Worm (Caenorhabditis elegans): ENCODE measurements around the gene str-130.

Gene str-130

DNA sequence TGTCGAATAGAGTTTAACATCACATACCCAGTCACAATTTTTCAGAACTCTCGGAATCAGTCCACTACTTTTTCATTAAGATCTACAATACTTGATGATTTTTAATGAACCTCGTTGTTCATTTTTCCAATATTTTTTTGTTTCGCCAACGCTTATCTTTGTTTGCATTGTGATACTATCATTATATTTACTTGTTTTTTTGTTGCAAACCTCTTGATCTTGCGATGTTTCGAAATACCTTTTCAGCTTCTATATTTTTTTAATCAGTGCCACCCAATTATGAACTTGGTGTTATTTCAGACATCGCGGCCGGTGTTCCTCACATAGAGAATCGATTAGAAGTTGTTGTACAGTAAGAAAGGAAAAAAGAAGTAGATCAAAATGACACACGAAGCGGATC, 18.2 kb upstream of the str-130 start, which contains the start of gene myo-5:
Gene myo-5 (plus strand): TSS at position 301 of the 400 bp plus-strand sequence.
- TF ChIP-seq snpc-4 (GFP tag; optimal IDR thresholded peaks at IDR 0.05) (no peak), snpc-4 (tag; optimal IDR thresholded peaks at IDR 0.05) (no peak), gei-17 (GFP tag; optimal IDR thresholded peaks at IDR 0.05) (no peak), F39B2.1 (GFP tag; IDR thresholded peaks at IDR 0.05) (no peak), akir-1 (GFP tag; optimal IDR thresholded peaks at IDR 0.05) (no peak), let-607 (tag; optimal IDR thresholded peaks at IDR 0.05) (no peak), aptf-2 (GFP tag; conservative IDR thresholded peaks at IDR 0.05) (no peak), lag-1 (GFP tag; IDR thresholded peaks at IDR 0.05) (no peak), ztf-22 (GFP tag; optimal IDR thresholded peaks at IDR 0.05) (no peak), lin-40 (tag; optimal IDR thresholded peaks at IDR 0.05) (no peak), ceh-27 (GFP tag; optimal IDR thresholded peaks at IDR 0.05) (no peak), B0019.2 (GFP tag; conservative IDR thresholded peaks at IDR 0.05) (no peak), lin-54 (GFP tag; optimal IDR thresholded peaks at IDR 0.05) (no peak), mxl-1 (tag; optimal IDR thresholded peaks at IDR 0.05) (no peak), snpc-1.1 (tag; optimal IDR thresholded peaks at IDR 0.05; ENCODE audit: insufficient read depth) (no peak)

DNA sequence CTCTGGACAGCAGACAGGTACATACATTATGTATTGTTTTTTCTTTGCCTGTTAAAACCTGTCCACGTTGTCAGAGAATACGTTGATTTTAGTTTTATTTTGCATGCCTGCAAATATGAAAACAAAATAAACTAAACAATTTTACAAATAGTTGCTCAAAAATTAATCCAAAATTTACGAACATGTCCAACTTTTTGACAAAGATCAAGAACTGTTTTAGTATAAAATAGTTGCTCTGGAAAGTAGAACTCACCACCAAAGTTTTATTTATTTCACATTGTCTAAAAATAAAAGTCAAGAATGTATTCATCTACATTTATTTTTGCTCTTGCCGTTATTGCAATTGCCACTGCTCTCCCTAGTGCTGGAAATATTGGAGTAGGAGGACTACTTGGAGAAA, 14.0 kb upstream of the str-130 start, which contains the start of gene srlf-16:
Gene srlf-16 (plus strand): TSS at position 301 of the 400 bp plus-strand sequence.
- TF ChIP-seq bed-1 (GFP tag; IDR thresholded peaks at IDR 0.05) (no peak), efl-1 (GFP tag; optimal IDR thresholded peaks at IDR 0.05) (no peak), lag-1 (GFP tag; IDR thresholded peaks at IDR 0.05) (no peak), somi-1 (GFP tag; optimal IDR thresholded peaks at IDR 0.05) (no peak), madf-8 (GFP tag; conservative IDR thresholded peaks at IDR 0.05) (no peak)

- TF ChIP-seq mes-4 (tag; optimal IDR thresholded peaks at IDR 0.05), result no peak
- TF ChIP-seq sdz-38 (tag; optimal IDR thresholded peaks at IDR 0.05), result no peak
- TF ChIP-seq mxl-1 (tag; optimal IDR thresholded peaks at IDR 0.05), result no peak
- TF ChIP-seq aptf-2 (GFP tag; conservative IDR thresholded peaks at IDR 0.05), result no peak
- TF ChIP-seq gei-17 (GFP tag; optimal IDR thresholded peaks at IDR 0.05), result no peak
- TF ChIP-seq Y95B8A.8 (GFP tag; IDR thresholded peaks at IDR 0.05), result no peak
- TF ChIP-seq fkh-3 (tag; optimal IDR thresholded peaks at IDR 0.05), result no peak
- no peak for TF ChIP-seq F57C9.4 (tag; optimal IDR thresholded peaks at IDR 0.05)
- no peak for TF ChIP-seq dox-1 (GFP tag; IDR thresholded peaks at IDR 0.05)
- no peak for TF ChIP-seq F33H1.4 (GFP tag; IDR thresholded peaks at IDR 0.05)
Measured at ce11 chrV:8102960-8103359, 12.5 kb upstream of the str-130 start, which contains the start of gene str-90. Gene str-90, plus strand, starts transcription at chrV:8103260.

ce11 chrV:8099306-8099705, 8.8 kb upstream of the str-130 start, which contains the start of gene sdz-23:
Gene sdz-23, plus strand, starts transcription at chrV:8099606.
- TF ChIP-seq attf-3 (GFP tag; conservative IDR thresholded peaks at IDR 0.05), result no peak
- TF ChIP-seq madf-8 (GFP tag; conservative IDR thresholded peaks at IDR 0.05), result no peak
- TF ChIP-seq nhr-80 (tag; optimal IDR thresholded peaks at IDR 0.05), result no peak
- no peak for TF ChIP-seq zim-3 (tag; optimal IDR thresholded peaks at IDR 0.05)
- TF ChIP-seq dpff-1 (tag; optimal IDR thresholded peaks at IDR 0.05), result no peak
- TF ChIP-seq hlh-12 (tag; optimal IDR thresholded peaks at IDR 0.05), result no peak
- TF ChIP-seq F10E7.11 (tag; optimal IDR thresholded peaks at IDR 0.05), result no peak

- TF ChIP-seq ztf-6 (GFP tag; IDR thresholded peaks at IDR 0.05), result no peak
- no peak for TF ChIP-seq hsf-1 (GFP tag; IDR thresholded peaks at IDR 0.05)
- no peak for TF ChIP-seq ztf-3 (GFP tag; optimal IDR thresholded peaks at IDR 0.05)
- TF ChIP-seq lin-54 (GFP tag; optimal IDR thresholded peaks at IDR 0.05), result no peak
- TF ChIP-seq tbp1 (GFP tag; optimal IDR thresholded peaks at IDR 0.05), result no peak
Measured at ce11 chrV:8098239-8098638, 7.7 kb upstream of the str-130 start, which contains the start of gene str-145. Gene str-145, minus strand, starts transcription at chrV:8098339.
